Worm (Caenorhabditis elegans) whole organism, early embryonic: Measurements from ENCODE around the gene K04C2.3.

ENCODE experiments used
- F13C5.2 ChIP-seq: sonication (generic microtip); optimal IDR thresholded peaks from 2 replicates; lab custom pipeline; 2017; ENCODE audit warnings: mild to moderate bottlenecking, missing genetic modification characterization, inconsistent platforms, missing compliant biosample characterization
- aly-1 ChIP-seq: sonication (generic microtip); optimal IDR thresholded peaks from 2 replicates; lab custom pipeline; 2016; ENCODE audit warnings: missing genetic modification characterization, missing compliant biosample characterization
- ama-1 ChIP-seq: fragments of 150-350 bp; optimal IDR thresholded peaks from 2 replicates; lab custom pipeline; 2014
- ceh-13 ChIP-seq: fragments of 200-800 bp; sonication (Bioruptor generic); optimal IDR thresholded peaks from 2 replicates; lab custom pipeline; 2018; ENCODE audit warnings: mild to moderate bottlenecking, missing genetic modification characterization, missing compliant biosample characterization
- ceh-36 ChIP-seq: sonication (generic microtip); optimal IDR thresholded peaks from 2 replicates; lab custom pipeline; 2016; ENCODE audit warnings: missing genetic modification characterization, inconsistent platforms, missing compliant biosample characterization
- ets-7 ChIP-seq: sonication (generic microtip); optimal IDR thresholded peaks from 2 replicates; lab custom pipeline; 2016; ENCODE audit warnings: missing genotype, missing genetic modification characterization, missing compliant biosample characterization
- hmbx-1 ChIP-seq: sonication (generic microtip); optimal IDR thresholded peaks from 2 replicates; lab custom pipeline; 2016; ENCODE audit warnings: mild to moderate bottlenecking, missing genetic modification characterization, missing compliant biosample characterization
- sea-1 ChIP-seq: fragments of 200-800 bp; sonication (Bioruptor generic); conservative IDR thresholded peaks from 2 replicates; pipeline ENCODE4 v1.3.6; 2022; ENCODE audit warnings: missing genetic modification characterization, missing compliant biosample characterization
- tbx-37 ChIP-seq: fragments of 200-800 bp; sonication (Bioruptor generic); conservative IDR thresholded peaks from 2 replicates; pipeline ENCODE4 v1.3.6; 2022; ENCODE audit warnings: missing genetic modification reagents, missing genetic modification characterization, missing compliant biosample characterization
- tra-4 ChIP-seq: sonication (generic microtip); optimal IDR thresholded peaks from 2 replicates; lab custom pipeline; 2017; ENCODE audit warnings: missing genetic modification characterization, missing compliant biosample characterization

DNA sequence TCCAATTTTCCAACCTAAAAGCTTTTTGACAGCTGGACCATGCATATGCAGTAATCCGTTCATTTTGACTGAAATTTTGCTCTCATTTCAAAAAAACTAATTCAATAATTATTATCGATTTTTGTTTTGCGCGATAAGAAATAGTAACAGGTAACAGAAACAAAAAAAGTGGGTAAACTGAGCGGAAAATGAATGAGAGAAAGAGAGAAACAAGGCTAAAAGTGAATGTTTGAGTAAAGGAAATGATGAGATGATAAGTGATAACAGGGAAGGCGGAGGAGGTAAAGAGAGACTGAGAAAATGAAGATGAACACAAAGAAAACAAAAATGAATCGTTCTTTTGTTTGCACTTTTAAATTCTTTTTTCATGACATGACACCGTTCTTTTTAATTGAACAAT is 9.0 kb upstream of the K04C2.3 start, which contains the start of gene sma-3:
- no peak for TF ChIP-seq hmbx-1 (tag; lab: Kevin White, UChicago)
- TF ChIP-seq ceh-36 (tag; lab: Kevin White, UChicago): no peak
- no peak for TF ChIP-seq ama-1
- TF ChIP-seq F13C5.2 (tag; lab: Kevin White, UChicago): no peak
- TF ChIP-seq tra-4 (tag; lab: Kevin White, UChicago): no peak
- TF ChIP-seq ceh-13 (GFP tag; lab: Kevin White, UChicago): no peak
- TF ChIP-seq sea-1 (GFP tag; lab: Robert Waterston, UW): no peak
- no peak for TF ChIP-seq ets-7 (tag; lab: Kevin White, UChicago)
- TF ChIP-seq tbx-37: no peak
- TF ChIP-seq aly-1 (tag; lab: Kevin White, UChicago): no peak
